Fruit fly (Drosophila melanogaster): ENCODE measurements around the gene CG12576.
A peak's percentile ranks its signal among the peaks of the same experiment; 100 is the strongest.

CG12576 gene

DNA sequence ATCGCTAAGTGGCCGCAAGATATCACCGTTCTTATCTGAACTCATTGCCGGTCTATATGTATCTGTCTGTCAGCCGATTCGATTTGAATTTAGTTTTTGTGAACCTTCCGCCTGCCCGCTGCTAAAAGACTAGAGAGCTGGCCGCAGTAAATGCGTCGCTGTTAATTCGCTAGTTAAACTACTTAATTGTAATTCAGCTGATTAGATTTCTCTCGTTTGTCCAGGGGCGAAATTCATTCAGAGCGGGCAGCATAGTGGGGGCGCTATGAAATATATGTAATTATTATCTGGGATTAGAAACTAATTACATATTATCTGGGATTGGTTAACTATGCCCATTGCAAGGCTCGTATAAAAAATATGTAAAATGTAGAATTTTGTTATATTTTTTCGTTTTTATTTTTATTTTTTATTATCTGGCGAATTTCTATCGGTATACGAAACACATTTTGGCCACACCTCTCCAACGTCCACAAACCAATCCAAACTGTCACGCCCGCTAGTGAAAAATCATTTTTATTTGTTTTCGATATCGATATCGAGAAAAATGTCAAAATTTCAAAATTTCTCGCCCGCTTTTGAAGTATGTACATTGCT, 32.9 kb downstream of the CG12576 start, which contains the start of the genes CG14615 and tilB (continued):
- no peak for TF ChIP-seq psq (GFP tag; optimal IDR thresholded peaks at IDR 0.05)
- no peak for TF ChIP-seq ATbp (GFP tag; optimal IDR thresholded peaks at IDR 0.05)
- peak; percentile 57 for TF ChIP-seq lilli (GFP tag; optimal IDR thresholded peaks at IDR 0.05)
- no peak for TF ChIP-seq Kr (GFP tag; optimal IDR thresholded peaks at IDR 0.05)
- no peak for TF ChIP-seq HLH54F (GFP tag; optimal IDR thresholded peaks at IDR 0.05)
- TF ChIP-seq oc (tag; optimal IDR thresholded peaks at IDR 0.05), result no peak
- TF ChIP-seq gt (GFP tag; IDR thresholded peaks at IDR 0.05), result no peak
- TF ChIP-seq CG7928 (GFP tag; optimal IDR thresholded peaks at IDR 0.05), result no peak
- TF ChIP-seq CG1233 (GFP tag; optimal IDR thresholded peaks at IDR 0.05), result peak; percentile 23
- TF ChIP-seq CG3281 (GFP tag; optimal IDR thresholded peaks at IDR 0.05), result peak; percentile 59
- TF ChIP-seq CG11093 (GFP tag; IDR thresholded peaks at IDR 0.05), result no peak
- TF ChIP-seq CG11696 (GFP tag; IDR thresholded peaks at IDR 0.05), result no peak
- no peak for TF ChIP-seq gcm2 (GFP tag; optimal IDR thresholded peaks at IDR 0.05)
- peak; percentile 37; the same call in 1 of the 2 replicates for TF ChIP-seq lmd (GFP tag; IDR thresholded peaks at IDR 0.05)
- no peak for TF ChIP-seq CG14860 (GFP tag; IDR thresholded peaks at IDR 0.05; ENCODE audit: partially characterized antibody)
- no peak for TF ChIP-seq CHES-1-like (GFP tag; optimal IDR thresholded peaks at IDR 0.05)
- TF ChIP-seq CG13287 (GFP tag; IDR thresholded peaks at IDR 0.05; ENCODE audit: partially characterized antibody), result no peak
- no peak for TF ChIP-seq Sry-δ (GFP tag; optimal IDR thresholded peaks at IDR 0.05)
- TF ChIP-seq NFAT (GFP tag; IDR thresholded peaks at IDR 0.05), result peak; percentile 32; the same call in 1 of the 2 replicates
- no peak for TF ChIP-seq vfl (GFP tag; optimal IDR thresholded peaks at IDR 0.05)
- TF ChIP-seq CG43689 (GFP tag; IDR thresholded peaks at IDR 0.05), result no peak
- TF ChIP-seq CG10209 (GFP tag; optimal IDR thresholded peaks at IDR 0.05), result no peak
- no peak for TF ChIP-seq chif (GFP tag; optimal IDR thresholded peaks at IDR 0.05)
- no peak for TF ChIP-seq org-1 (GFP tag; optimal IDR thresholded peaks at IDR 0.05)
- no peak for TF ChIP-seq Lhr (GFP tag; optimal IDR thresholded peaks at IDR 0.05)
- no peak for TF ChIP-seq Atf-2 (GFP tag; optimal IDR thresholded peaks at IDR 0.05)
- TF ChIP-seq dpn (GFP tag; optimal IDR thresholded peaks at IDR 0.05), result peak; percentile 3 to 5
- no peak for TF ChIP-seq crol (GFP tag; IDR thresholded peaks at IDR 0.05)
- TF ChIP-seq bowl (GFP tag; IDR thresholded peaks at IDR 0.05), result no peak
- TF ChIP-seq NC2β (GFP tag; optimal IDR thresholded peaks at IDR 0.05), result no peak
- no peak for TF ChIP-seq lab (GFP tag; optimal IDR thresholded peaks at IDR 0.05)
- TF ChIP-seq cad (GFP tag; optimal IDR thresholded peaks at IDR 0.05), result no peak
- TF ChIP-seq Gug (GFP tag; IDR thresholded peaks at IDR 0.05), result peak; percentile 42; the same call in 2 of the 4 replicates
- TF ChIP-seq en (GFP tag; optimal IDR thresholded peaks at IDR 0.05), result no peak
- TF ChIP-seq sqz (GFP tag; optimal IDR thresholded peaks at IDR 0.05), result no peak
- TF ChIP-seq pita (GFP tag; optimal IDR thresholded peaks at IDR 0.05), result no peak
- TF ChIP-seq NK7.1 (GFP tag; optimal IDR thresholded peaks at IDR 0.05), result no peak
- no peak for TF ChIP-seq CG1832 (GFP tag; optimal IDR thresholded peaks at IDR 0.05)
- TF ChIP-seq CG30403 (GFP tag; optimal IDR thresholded peaks at IDR 0.05), result peak; percentile 41
- TF ChIP-seq CG1602 (GFP tag; optimal IDR thresholded peaks at IDR 0.05), result no peak
- TF ChIP-seq CG11398 (GFP tag; optimal IDR thresholded peaks at IDR 0.05), result no peak
- no peak for TF ChIP-seq CG13894 (tag; optimal IDR thresholded peaks at IDR 0.05)
- no peak; the same call in 1 of the 2 replicates for TF ChIP-seq GATAe (GFP tag; conservative IDR thresholded peaks at IDR 0.05)
- no peak for TF ChIP-seq crc (GFP tag; optimal IDR thresholded peaks at IDR 0.05)
- TF ChIP-seq CG11247 (GFP tag; IDR thresholded peaks at IDR 0.05), result no peak
- no peak for TF ChIP-seq CG2129 (GFP tag; IDR thresholded peaks at IDR 0.05; ENCODE audit: partially characterized antibody)
- no peak for TF ChIP-seq CG12391 (tag; optimal IDR thresholded peaks at IDR 0.05)
- TF ChIP-seq CG2202 (tag; optimal IDR thresholded peaks at IDR 0.05), result no peak
- no peak for TF ChIP-seq CG10274 (GFP tag; optimal IDR thresholded peaks at IDR 0.05)
- TF ChIP-seq Aef1 (GFP tag; IDR thresholded peaks at IDR 0.05), result 0 out of 3 replicates have a peak, but pooled peaks have one; percentile 22
- no peak for TF ChIP-seq usp (GFP tag; optimal IDR thresholded peaks at IDR 0.05)

All from whole organism, embryonic.